Fruit fly (Drosophila melanogaster) whole organism, embryonic: ENCODE measurements around the gene mib1.

ENCODE experiments used
- Antp ChIP-seq: fragments of 200-800 bp; sonication (Bioruptor generic); optimal IDR thresholded peaks from 3 replicates; lab custom pipeline; 2016; ENCODE audit warnings: missing biosample characterization, missing genetic modification characterization
- Atf3 ChIP-seq: fragments of 200-800 bp; sonication (Bioruptor generic); optimal IDR thresholded peaks from 3 replicates; lab custom pipeline; 2016; ENCODE audit warnings: missing biosample characterization, missing genetic modification characterization
- Awh ChIP-seq: fragments of 200-800 bp; sonication (Bioruptor generic); IDR thresholded peaks from 2 replicates; pipeline ENCODE4, ENCODE4 v1.3.6; 2022; ENCODE audit warnings: missing biosample characterization, missing genetic modification characterization
- Bteb2 ChIP-seq: fragments of 200-800 bp; sonication (Bioruptor generic); optimal IDR thresholded peaks from 2 replicates; lab custom pipeline; 2016; ENCODE audit warnings: missing biosample characterization, missing genetic modification characterization
- CG10543 ChIP-seq: fragments of 200-800 bp; sonication (Bioruptor generic); optimal IDR thresholded peaks from 3 replicates; lab custom pipeline; 2017; ENCODE audit warnings: missing biosample characterization, mild to moderate bottlenecking, missing genetic modification characterization, moderate library complexity
- CG11504 ChIP-seq: fragments of 200-800 bp; sonication (Bioruptor generic); optimal IDR thresholded peaks from 3 replicates; lab custom pipeline; 2019; ENCODE audit warnings: missing biosample characterization, mild to moderate bottlenecking, missing genetic modification characterization, moderate library complexity
- CG11560 ChIP-seq: fragments of 200-800 bp; sonication (Bioruptor generic); IDR thresholded peaks from 3 replicates; pipeline ENCODE4 v1.3.6; 2022; ENCODE audit warnings: missing biosample characterization, missing genetic modification characterization
- CG14050 ChIP-seq: fragments of 200-800 bp; sonication (Bioruptor generic); IDR thresholded peaks from 3 replicates; pipeline ENCODE4 v1.3.6; 2022; ENCODE audit warnings: missing biosample characterization, missing genetic modification characterization
- CG14441 ChIP-seq: fragments of 200-800 bp; sonication (Bioruptor generic); IDR thresholded peaks from 2 replicates; pipeline ENCODE4 v1.3.6; 2022; ENCODE audit warnings: missing biosample characterization, missing genetic modification characterization
- CG15514 ChIP-seq: fragments of 200-800 bp; sonication (Bioruptor generic); optimal IDR thresholded peaks from 3 replicates; lab custom pipeline; 2017; ENCODE audit warnings: missing biosample characterization, missing genetic modification characterization, mild to moderate bottlenecking, moderate library complexity, missing genetic modification reagents
- CG16863 ChIP-seq: fragments of 200-800 bp; sonication (Bioruptor generic); optimal IDR thresholded peaks from 3 replicates; lab custom pipeline; 2016; ENCODE audit warnings: missing biosample characterization, missing genetic modification characterization
- CG17361 ChIP-seq: fragments of 200-800 bp; sonication (Bioruptor generic); IDR thresholded peaks from 3 replicates; pipeline ENCODE4 v1.3.6; 2022; ENCODE audit warnings: missing biosample characterization, missing genetic modification characterization
- CG2129 ChIP-seq: fragments of 200-800 bp; sonication (Bioruptor generic); IDR thresholded peaks from 2 replicates; pipeline ENCODE4 v1.3.6; 2022; ENCODE audit warnings: missing biosample characterization, missing genetic modification characterization; ENCODE audit not compliant: partially characterized antibody
- CG2678 ChIP-seq: fragments of 200-800 bp; sonication (Bioruptor generic); optimal IDR thresholded peaks from 3 replicates; lab custom pipeline; 2019; ENCODE audit warnings: missing biosample characterization, mild to moderate bottlenecking, missing genetic modification characterization, moderate library complexity
- CG31365 ChIP-seq: fragments of 200-800 bp; sonication (Bioruptor generic); optimal IDR thresholded peaks from 2 replicates; lab custom pipeline; 2018; ENCODE audit warnings: missing biosample characterization, mild to moderate bottlenecking, missing genetic modification characterization
- CG3407 ChIP-seq: fragments of 200-800 bp; sonication (Bioruptor generic); optimal IDR thresholded peaks from 2 replicates; lab custom pipeline; 2018; ENCODE audit warnings: missing biosample characterization, mild to moderate bottlenecking, missing genetic modification characterization
- CG34376 ChIP-seq: fragments of 200-800 bp; sonication (Bioruptor generic); optimal IDR thresholded peaks from 2 replicates; lab custom pipeline; 2018; ENCODE audit warnings: missing biosample characterization, mild to moderate bottlenecking, missing genetic modification characterization
- CG4617 ChIP-seq: fragments of 200-800 bp; sonication (Bioruptor generic); optimal IDR thresholded peaks from 3 replicates; lab custom pipeline; 2016; ENCODE audit warnings: missing biosample characterization, missing genetic modification characterization, borderline replicate concordance
- CG4707 ChIP-seq: fragments of 200-800 bp; sonication (Bioruptor generic); optimal IDR thresholded peaks from 2 replicates; lab custom pipeline; 2018; ENCODE audit warnings: missing biosample characterization, mild to moderate bottlenecking, missing genetic modification characterization, moderate library complexity
- CG6254 ChIP-seq: fragments of 200-800 bp; sonication (Bioruptor generic); optimal IDR thresholded peaks from 3 replicates; lab custom pipeline; 2017; ENCODE audit warnings: mild to moderate bottlenecking, missing biosample characterization, missing genetic modification reagents, missing genetic modification characterization
- CG6791 ChIP-seq: fragments of 200-800 bp; sonication (Bioruptor generic); IDR thresholded peaks from 3 replicates; pipeline ENCODE4 v1.3.6; 2022; ENCODE audit warnings: missing biosample characterization, missing genetic modification characterization; ENCODE audit not compliant: partially characterized antibody
- CG7839 ChIP-seq: fragments of 200-800 bp; sonication (Bioruptor generic); optimal IDR thresholded peaks from 3 replicates; lab custom pipeline; 2018; ENCODE audit warnings: missing biosample characterization, mild to moderate bottlenecking, missing genetic modification characterization, moderate library complexity
- CG8944 ChIP-seq: fragments of 200-800 bp; sonication (Bioruptor generic); optimal IDR thresholded peaks from 3 replicates; lab custom pipeline; 2016; ENCODE audit warnings: missing biosample characterization, missing genetic modification characterization
- CG9609 ChIP-seq: fragments of 200-800 bp; sonication (Bioruptor generic); optimal IDR thresholded peaks from 3 replicates; lab custom pipeline; 2016; ENCODE audit warnings: missing biosample characterization, missing genetic modification characterization
- CoRest ChIP-seq: fragments of 200-800 bp; sonication (Bioruptor generic); optimal IDR thresholded peaks from 3 replicates; lab custom pipeline; 2018; ENCODE audit warnings: missing biosample characterization, mild to moderate bottlenecking, missing genetic modification characterization, moderate library complexity
- D19A ChIP-seq: fragments of 200-800 bp; optimal IDR thresholded peaks from 3 replicates; lab custom pipeline; 2019; ENCODE audit warnings: missing biosample characterization, mild to moderate bottlenecking, missing genetic modification characterization, moderate library complexity
- Dip3 ChIP-seq: fragments of 200-800 bp; sonication (Bioruptor generic); optimal IDR thresholded peaks from 3 replicates; lab custom pipeline; 2016; ENCODE audit warnings: missing biosample characterization, missing genetic modification characterization
- GATAe ChIP-seq: fragments of 200-800 bp; sonication (Bioruptor generic); conservative IDR thresholded peaks from 2 replicates; pipeline ENCODE4 v1.3.6; 2022; ENCODE audit warnings: missing biosample characterization, missing genetic modification characterization
- Med ChIP-seq: fragments of 200-800 bp; sonication (Bioruptor generic); peaks from one replicate; lab custom pipeline; 2016; ENCODE audit warnings: missing biosample characterization, missing genetic modification characterization, mild to moderate bottlenecking, inconsistent platforms, moderate library complexity
- Mrtf ChIP-seq: fragments of 200-800 bp; sonication (Bioruptor generic); IDR thresholded peaks from 3 replicates; pipeline ENCODE4 v1.3.6; 2022; ENCODE audit warnings: missing biosample characterization, missing genetic modification characterization
- Pdp1 ChIP-seq, 2 experiments: fragments of 200-800 bp; sonication (Bioruptor generic); optimal IDR thresholded peaks; 3 replicates each; lab custom pipeline; 2016; ENCODE audit warnings: missing biosample characterization in 2 of 2, missing genetic modification characterization in 2 of 2, mild to moderate bottlenecking in 1 of 2, moderate library complexity in 1 of 2
- Poxn ChIP-seq: fragments of 200-800 bp; sonication (Bioruptor generic); IDR thresholded peaks from 2 replicates; pipeline ENCODE4 v1.3.6; 2022; ENCODE audit warnings: missing biosample characterization, missing genetic modification characterization
- Ravus ChIP-seq: fragments of 200-800 bp; sonication (Bioruptor generic); IDR thresholded peaks from 2 replicates; pipeline ENCODE4 v1.3.6; 2022; ENCODE audit warnings: missing biosample characterization, missing genetic modification characterization
- ac ChIP-seq: fragments of 200-800 bp; sonication (Bioruptor generic); optimal IDR thresholded peaks from 3 replicates; lab custom pipeline; 2017; ENCODE audit warnings: missing biosample characterization, mild to moderate bottlenecking, missing genetic modification characterization
- bowl ChIP-seq: fragments of 200-800 bp; sonication (Bioruptor generic); IDR thresholded peaks from 2 replicates; pipeline ENCODE4 v1.3.6; 2022; ENCODE audit warnings: missing biosample characterization, missing genetic modification characterization
- dati ChIP-seq: fragments of 200-800 bp; sonication (Bioruptor generic); IDR thresholded peaks from 2 replicates; pipeline ENCODE4 v1.3.6; 2022; ENCODE audit warnings: missing biosample characterization, missing genetic modification characterization
- exex ChIP-seq: fragments of 200-800 bp; sonication (Bioruptor generic); optimal IDR thresholded peaks from 4 replicates; lab custom pipeline; 2018; ENCODE audit warnings: missing biosample characterization, mild to moderate bottlenecking, missing genetic modification characterization, moderate library complexity
- eyg ChIP-seq: fragments of 200-800 bp; sonication (Bioruptor generic); optimal IDR thresholded peaks from 3 replicates; lab custom pipeline; 2016; ENCODE audit warnings: missing biosample characterization, missing genetic modification characterization
- ftz-f1 ChIP-seq: fragments of 200-800 bp; sonication (Bioruptor generic); optimal IDR thresholded peaks from 2 replicates; lab custom pipeline; 2016; ENCODE audit warnings: missing biosample characterization, missing genetic modification characterization
- hb ChIP-seq: fragments of 200-800 bp; sonication (Bioruptor generic); IDR thresholded peaks from 3 replicates; pipeline ENCODE4 v1.3.6; 2022; ENCODE audit warnings: missing biosample characterization, missing genetic modification characterization; ENCODE audit not compliant: partially characterized antibody
- inv ChIP-seq: fragments of 200-800 bp; sonication (Bioruptor generic); IDR thresholded peaks from 2 replicates; pipeline ENCODE4 v1.3.6; 2022; ENCODE audit warnings: missing biosample characterization, missing genetic modification characterization; ENCODE audit not compliant: partially characterized antibody
- jumu ChIP-seq: fragments of 200-800 bp; sonication (Bioruptor generic); optimal IDR thresholded peaks from 3 replicates; lab custom pipeline; 2016; ENCODE audit warnings: missing biosample characterization, missing genetic modification characterization
- nmo ChIP-seq: fragments of 200-800 bp; sonication (Bioruptor generic); optimal IDR thresholded peaks from 2 replicates; lab custom pipeline; 2018; ENCODE audit warnings: missing biosample characterization, mild to moderate bottlenecking, missing genetic modification characterization, moderate library complexity
- phol ChIP-seq: fragments of 200-800 bp; sonication (Bioruptor generic); optimal IDR thresholded peaks from 3 replicates; lab custom pipeline; 2018; ENCODE audit warnings: missing biosample characterization, mild to moderate bottlenecking, missing genetic modification characterization, moderate library complexity
- psq ChIP-seq: fragments of 200-800 bp; sonication (Bioruptor generic); optimal IDR thresholded peaks from 2 replicates; lab custom pipeline; 2017; ENCODE audit warnings: missing biosample characterization, missing genetic modification characterization
- pzg ChIP-seq: fragments of 200-800 bp; sonication (Bioruptor generic); optimal IDR thresholded peaks from 3 replicates; lab custom pipeline; 2018; ENCODE audit warnings: missing biosample characterization, mild to moderate bottlenecking, missing genetic modification characterization, moderate library complexity
- tna ChIP-seq: fragments of 200-800 bp; sonication (Bioruptor generic); IDR thresholded peaks from 2 replicates; pipeline ENCODE4 v1.3.6; 2022; ENCODE audit warnings: missing biosample characterization, missing genetic modification characterization; ENCODE audit not compliant: partially characterized antibody

mib1 gene

dm6 chr3L:16027163-16027633 is 15.6 kb upstream of the mib1 start (continued):
- no peak for TF ChIP-seq jumu (GFP tag; lab: Kevin White, UChicago)
- peak; percentile 74 for TF ChIP-seq ac (GFP tag; lab: Kevin White, UChicago)
- TF ChIP-seq ftz-f1 (GFP tag; lab: Kevin White, UChicago): no peak
- TF ChIP-seq Antp (GFP tag; lab: Kevin White, UChicago): peak; percentile 17
- peak; percentile 6 for TF ChIP-seq D19A
- TF ChIP-seq nmo (GFP tag; lab: Kevin White, UChicago): peak; percentile 0
- no peak for TF ChIP-seq Atf3 (GFP tag; lab: Kevin White, UChicago)
- TF ChIP-seq CG10543 (GFP tag; lab: Kevin White, UChicago): peak; percentile 76
- TF ChIP-seq CG11504 (tag; lab: Kevin White, UChicago): peak; percentile 34

- TF ChIP-seq CG4707 (peak; percentile 42), Awh (GFP tag; lab: Robert Waterston, UW) (peak; percentile 72; the same call in 1 of the 2 replicates), Pdp1 (GFP tag; optimal IDR thresholded peaks at IDR 0.05; lab: Kevin White, UChicago) (peak; percentile 47 to 77), CG2129 (GFP tag; lab: Robert Waterston, UW) (no peak), Ravus (GFP tag; lab: Robert Waterston, UW) (no peak), CG3407 (GFP tag; lab: Kevin White, UChicago) (peak; percentile 76), CG17361 (GFP tag; lab: Robert Waterston, UW) (peak; percentile 35; the same call in 1 of the 3 replicates), CG8944 (GFP tag; lab: Kevin White, UChicago) (peak; percentile 48), GATAe (no peak), inv (GFP tag; lab: Robert Waterston, UW) (no peak), CG11560 (tag; lab: Robert Waterston, UW) (no peak), CG16863 (GFP tag; lab: Kevin White, UChicago) (peak; percentile 68), CG4617 (GFP tag; lab: Kevin White, UChicago) (no peak), CG31365 (tag; lab: Kevin White, UChicago) (peak; percentile 55), psq (peak; percentile 17), CG14050 (peak; percentile 32; the same call in 1 of the 3 replicates), CG7839 (peak; percentile 20), Dip3 (no peak), CG9609 (GFP tag; lab: Kevin White, UChicago) (peak; percentile 44), CG2678 (peak; percentile 61), eyg (GFP tag; lab: Kevin White, UChicago) (peak; percentile 23), CG6254 (GFP tag; lab: Kevin White, UChicago) (peak; percentile 79), bowl (GFP tag; lab: Robert Waterston, UW) (peak; percentile 79), CoRest (peak; percentile 11), tna (no peak), phol (peak; percentile 36), CG34376 (GFP tag; lab: Kevin White, UChicago) (peak; percentile 64), jumu (GFP tag; lab: Kevin White, UChicago) (peak; percentile 63), Mrtf (no peak), CG6791 (GFP tag; lab: Robert Waterston, UW) (no peak), dati (GFP tag; lab: Robert Waterston, UW) (no peak), pzg (GFP tag; lab: Kevin White, UChicago) (no peak), exex (tag; lab: Kevin White, UChicago) (peak; percentile 45), CG14441 (peak; percentile 6; the same call in 1 of the 2 replicates), Poxn (no peak), Bteb2 (GFP tag; lab: Kevin White, UChicago) (no peak), hb (GFP tag; lab: Robert Waterston, UW) (no peak), CG15514 (GFP tag; lab: Kevin White, UChicago) (peak; percentile 55), Med (GFP tag; lab: Kevin White, UChicago) (peak; percentile 96)
Observed at dm6 chr3L:16026065-16026789, 14.6 kb upstream of the mib1 start.
